Worm (Caenorhabditis elegans): Measurements from ENCODE around the gene K03A11.1.

- TF ChIP-seq hlh-1 (tag; optimal IDR thresholded peaks at IDR 0.05) = no peak
- no peak for TF ChIP-seq zip-8 (tag; optimal IDR thresholded peaks at IDR 0.05)
- TF ChIP-seq sptf-1 (tag; optimal IDR thresholded peaks at IDR 0.05) = no peak
- TF ChIP-seq nhr-28 (tag; optimal IDR thresholded peaks at IDR 0.05) = no peak
- no peak for TF ChIP-seq snpc-4 (tag; optimal IDR thresholded peaks at IDR 0.05)
- no peak for TF ChIP-seq pha-4 (tag; optimal IDR thresholded peaks at IDR 0.05)
These were observed 35.2 kb upstream of the K03A11.1 start for ce11 chrX:13016290-13016689.
